Fruit fly (Drosophila melanogaster): ENCODE measurements around the gene CG43133.

The CG43133 gene

dm6 chrX:18084614-18085469, 45.1 kb downstream of the CG43133 start (continued):
- TF ChIP-seq CG9932 (GFP tag; IDR thresholded peaks at IDR 0.05) (no peak), kah (GFP tag; optimal IDR thresholded peaks at IDR 0.05) (no peak), CG2120 (GFP tag; optimal IDR thresholded peaks at IDR 0.05) (no peak), chn (GFP tag; optimal IDR thresholded peaks at IDR 0.05) (no peak), bab2 (GFP tag; optimal IDR thresholded peaks at IDR 0.05) (no peak), vfl (GFP tag; optimal IDR thresholded peaks at IDR 0.05) (no peak), oc (tag; optimal IDR thresholded peaks at IDR 0.05) (no peak), CG17568 (GFP tag; optimal IDR thresholded peaks at IDR 0.05) (no peak), Opbp (GFP tag; IDR thresholded peaks at IDR 0.05; ENCODE audit: partially characterized antibody) (0 out of 3 replicates have a peak, but pooled peaks have one; percentile 7), CG4360 (GFP tag; IDR thresholded peaks at IDR 0.05) (peak; percentile 66; the same call in 1 of the 2 replicates), hkb (optimal IDR thresholded peaks at IDR 0.05) (no peak), hkb (GFP tag; IDR thresholded peaks at IDR 0.05) (0 out of 2 replicates have a peak, but pooled peaks have one; percentile 27), chinmo (GFP tag; IDR thresholded peaks at IDR 0.05; ENCODE audit: partially characterized antibody) (0 out of 4 replicates have a peak, but pooled peaks have one; percentile 34), CG4282 (GFP tag; optimal IDR thresholded peaks at IDR 0.05) (no peak), CG1529 (GFP tag; optimal IDR thresholded peaks at IDR 0.05) (no peak), fd96Cb (tag; optimal IDR thresholded peaks at IDR 0.05) (no peak), CG16813 (GFP tag; IDR thresholded peaks at IDR 0.05; ENCODE audit: partially characterized antibody) (peak; percentile 15; the same call in 1 of the 3 replicates), ato (GFP tag; IDR thresholded peaks at IDR 0.05; ENCODE audit: partially characterized antibody) (no peak), CG4424 (GFP tag; optimal IDR thresholded peaks at IDR 0.05) (no peak), luna (GFP tag; optimal IDR thresholded peaks at IDR 0.05) (no peak), dpn (GFP tag; optimal IDR thresholded peaks at IDR 0.05) (no peak), zfh2 (GFP tag; optimal IDR thresholded peaks at IDR 0.05) (no peak), CG17361 (GFP tag; IDR thresholded peaks at IDR 0.05) (0 out of 3 replicates have a peak, but pooled peaks have one; percentile 13), Dip3 (GFP tag; optimal IDR thresholded peaks at IDR 0.05) (no peak), CG2199 (GFP tag; IDR thresholded peaks at IDR 0.05) (peak; percentile 11; the same call in 1 of the 3 replicates), Side (GFP tag; optimal IDR thresholded peaks at IDR 0.05) (no peak), slou (GFP tag; optimal IDR thresholded peaks at IDR 0.05) (no peak), CG14860 (GFP tag; IDR thresholded peaks at IDR 0.05; ENCODE audit: partially characterized antibody) (no peak), Optix (GFP tag; IDR thresholded peaks at IDR 0.05) (no peak), CG6654 (GFP tag; optimal IDR thresholded peaks at IDR 0.05) (no peak), CG7963 (GFP tag; IDR thresholded peaks at IDR 0.05; ENCODE audit: partially characterized antibody) (no peak), CG15601 (tag; optimal IDR thresholded peaks at IDR 0.05) (no peak), CG17612 (GFP tag; IDR thresholded peaks at IDR 0.05) (no peak), corto (GFP tag; optimal IDR thresholded peaks at IDR 0.05) (no peak), CG9876 (GFP tag; optimal IDR thresholded peaks at IDR 0.05) (no peak), sr (GFP tag; IDR thresholded peaks at IDR 0.05) (no peak), NC2α (GFP tag; optimal IDR thresholded peaks at IDR 0.05) (no peak), CG11695 (GFP tag; IDR thresholded peaks at IDR 0.05) (no peak), ci (GFP tag; IDR thresholded peaks at IDR 0.05) (peak; percentile 15; the same call in 1 of the 3 replicates), CG9797 (GFP tag; optimal IDR thresholded peaks at IDR 0.05) (no peak)
